Fruit fly (Drosophila melanogaster): ENCODE measurements around the gene Hk.

DNA sequence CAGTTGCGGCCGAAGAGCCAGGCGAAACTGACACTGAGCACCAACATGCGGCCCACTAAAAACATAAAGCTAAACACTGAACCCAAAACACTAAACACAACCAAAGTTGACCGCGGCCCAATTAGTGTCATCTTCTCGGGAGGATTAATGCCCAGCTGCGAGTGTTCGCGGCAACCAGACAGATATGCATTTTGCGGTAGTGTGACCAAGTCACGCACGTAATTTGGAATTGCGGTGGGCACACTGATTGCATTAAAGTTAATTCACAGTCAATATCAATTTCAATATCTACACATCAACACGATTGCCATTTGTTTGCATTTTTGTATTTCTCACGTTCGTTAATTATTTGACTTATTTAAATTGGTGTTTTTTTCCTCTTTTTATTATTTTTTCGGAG, 7.1 kb downstream of the Hk start:
- TF ChIP-seq CG1620 (GFP tag; optimal IDR thresholded peaks at IDR 0.05) (no peak), CG7045 (GFP tag; optimal IDR thresholded peaks at IDR 0.05) (no peak), Hr96 (GFP tag; optimal IDR thresholded peaks at IDR 0.05) (no peak), Clk (GFP tag; optimal IDR thresholded peaks at IDR 0.05) (no peak)
